Worm (Caenorhabditis elegans) whole organism, early embryonic: Measurements from ENCODE around the gene F11D5.6.

Experiments
- B0310.2 ChIP-seq: sonication (generic microtip); optimal IDR thresholded peaks from 2 replicates; lab custom pipeline; 2016; ENCODE audit warnings: mild to moderate bottlenecking, missing genetic modification characterization, missing compliant biosample characterization
- F13C5.2 ChIP-seq: sonication (generic microtip); optimal IDR thresholded peaks from 2 replicates; lab custom pipeline; 2017; ENCODE audit warnings: mild to moderate bottlenecking, missing genetic modification characterization, inconsistent platforms, missing compliant biosample characterization
- aly-1 ChIP-seq: sonication (generic microtip); optimal IDR thresholded peaks from 2 replicates; lab custom pipeline; 2016; ENCODE audit warnings: missing genetic modification characterization, missing compliant biosample characterization
- ama-1 ChIP-seq: fragments of 150-350 bp; optimal IDR thresholded peaks from 2 replicates; lab custom pipeline; 2014
- ceh-13 ChIP-seq: fragments of 200-800 bp; sonication (Bioruptor generic); optimal IDR thresholded peaks from 2 replicates; lab custom pipeline; 2018; ENCODE audit warnings: mild to moderate bottlenecking, missing genetic modification characterization, missing compliant biosample characterization
- ceh-36 ChIP-seq: sonication (generic microtip); optimal IDR thresholded peaks from 2 replicates; lab custom pipeline; 2016; ENCODE audit warnings: missing genetic modification characterization, inconsistent platforms, missing compliant biosample characterization
- ets-7 ChIP-seq: sonication (generic microtip); optimal IDR thresholded peaks from 2 replicates; lab custom pipeline; 2016; ENCODE audit warnings: missing genotype, missing genetic modification characterization, missing compliant biosample characterization
- flt-1 ChIP-seq: fragments of 200-800 bp; sonication (Bioruptor generic); IDR thresholded peaks from 2 replicates; pipeline ENCODE4 v1.3.6; 2022; ENCODE audit warnings: missing genetic modification characterization, missing compliant biosample characterization
- hmbx-1 ChIP-seq: sonication (generic microtip); optimal IDR thresholded peaks from 2 replicates; lab custom pipeline; 2016; ENCODE audit warnings: mild to moderate bottlenecking, missing genetic modification characterization, missing compliant biosample characterization
- hmg-4 ChIP-seq: fragments of 200-800 bp; sonication (Bioruptor generic); optimal IDR thresholded peaks from 2 replicates; lab custom pipeline; 2018; ENCODE audit warnings: mild to moderate bottlenecking, missing genetic modification characterization, missing compliant biosample characterization
- hnd-1 ChIP-seq: sonication (generic microtip); optimal IDR thresholded peaks from 2 replicates; lab custom pipeline; 2016; ENCODE audit warnings: missing genetic modification characterization, missing compliant biosample characterization
- pes-1 ChIP-seq: fragments of 200-800 bp; sonication (Bioruptor generic); IDR thresholded peaks from 2 replicates; pipeline ENCODE4 v1.3.6; 2022; ENCODE audit warnings: missing genetic modification reagents, missing genetic modification characterization, missing compliant biosample characterization
- scrt-1 ChIP-seq: fragments of 200-800 bp; sonication (Bioruptor generic); IDR thresholded peaks from 2 replicates; pipeline ENCODE4 v1.3.6; 2022; ENCODE audit warnings: missing genetic modification characterization, missing compliant biosample characterization
- sea-1 ChIP-seq: fragments of 200-800 bp; sonication (Bioruptor generic); conservative IDR thresholded peaks from 2 replicates; pipeline ENCODE4 v1.3.6; 2022; ENCODE audit warnings: missing genetic modification characterization, missing compliant biosample characterization
- tbx-11 ChIP-seq: fragments of 200-800 bp; sonication (Bioruptor generic); IDR thresholded peaks from 2 replicates; pipeline ENCODE4 v1.3.6; 2022; ENCODE audit warnings: missing genetic modification characterization, missing compliant biosample characterization
- tbx-37 ChIP-seq: fragments of 200-800 bp; sonication (Bioruptor generic); conservative IDR thresholded peaks from 2 replicates; pipeline ENCODE4 v1.3.6; 2022; ENCODE audit warnings: missing genetic modification reagents, missing genetic modification characterization, missing compliant biosample characterization
- tra-4 ChIP-seq: sonication (generic microtip); optimal IDR thresholded peaks from 2 replicates; lab custom pipeline; 2017; ENCODE audit warnings: missing genetic modification characterization, missing compliant biosample characterization

F11D5.6 gene

DNA sequence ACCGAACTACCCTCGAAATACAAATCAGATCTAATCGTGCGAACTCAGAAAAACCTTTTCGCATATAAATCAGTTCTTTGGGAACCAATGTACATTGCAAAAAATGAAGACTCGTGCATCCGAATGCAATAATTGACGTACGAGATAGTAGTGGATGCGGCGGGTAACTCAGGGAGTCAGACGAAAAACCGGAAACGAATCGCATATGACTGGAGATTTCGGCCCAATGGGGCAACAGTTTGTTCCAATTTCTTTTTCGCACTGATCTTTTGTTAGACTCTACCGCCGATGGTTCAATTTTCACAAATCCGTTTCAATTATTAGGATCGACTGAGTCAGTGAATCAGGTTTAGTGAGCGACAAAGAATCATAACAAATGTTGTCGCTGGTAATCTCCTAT, 40.7 kb upstream of the F11D5.6 start:
- TF ChIP-seq tbx-37: no peak
- TF ChIP-seq aly-1 (tag; lab: Kevin White, UChicago): no peak
- TF ChIP-seq tbx-11 (GFP tag; lab: Robert Waterston, UW): no peak
- TF ChIP-seq B0310.2 (tag; lab: Kevin White, UChicago): no peak
- no peak for TF ChIP-seq hmg-4 (GFP tag; lab: Kevin White, UChicago)
- TF ChIP-seq hnd-1: no peak
- no peak for TF ChIP-seq ceh-36
- no peak for TF ChIP-seq ama-1 (lab: Kevin White, UChicago)
- no peak for TF ChIP-seq hmbx-1
- no peak for TF ChIP-seq tra-4
- no peak for TF ChIP-seq flt-1 (GFP tag; lab: Robert Waterston, UW)
- no peak for TF ChIP-seq F13C5.2 (tag; lab: Kevin White, UChicago)
- no peak for TF ChIP-seq scrt-1 (GFP tag; lab: Robert Waterston, UW)
- TF ChIP-seq sea-1 (GFP tag; lab: Robert Waterston, UW): no peak
- TF ChIP-seq pes-1 (GFP tag; lab: Robert Waterston, UW): no peak

DNA sequence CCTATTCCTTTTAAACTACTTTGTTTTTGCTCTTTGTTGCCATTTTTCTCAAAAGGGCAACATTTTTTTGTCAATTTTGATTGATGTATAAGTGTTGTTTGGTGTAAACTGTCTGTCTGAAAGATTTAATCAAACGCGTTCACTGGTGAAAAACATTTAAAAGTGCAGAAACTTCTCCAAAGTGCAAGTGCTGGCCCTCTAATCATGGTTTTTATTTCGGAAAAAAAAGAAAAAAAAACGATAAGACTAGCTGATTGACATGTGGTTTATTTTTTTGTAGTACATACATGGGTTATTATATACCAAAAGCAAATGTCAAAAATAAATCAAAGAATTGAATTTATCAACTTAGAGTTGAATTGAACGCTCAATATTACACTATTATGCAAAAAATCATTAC, 36.3 kb upstream of the F11D5.6 start, which contains the start of gene dhs-26:
Gene dhs-26 (minus strand): TSS at position 116 of the 400 bp plus-strand sequence.
- TF ChIP-seq ets-7 (no peak), aly-1 (tag; lab: Kevin White, UChicago) (no peak), tra-4 (no peak), tbx-37 (no peak), ama-1 (lab: Kevin White, UChicago) (no peak), F13C5.2 (tag; lab: Kevin White, UChicago) (no peak), pes-1 (GFP tag; lab: Robert Waterston, UW) (no peak), flt-1 (GFP tag; lab: Robert Waterston, UW) (no peak), hmg-4 (GFP tag; lab: Kevin White, UChicago) (no peak), tbx-11 (GFP tag; lab: Robert Waterston, UW) (no peak), B0310.2 (tag; lab: Kevin White, UChicago) (no peak), sea-1 (GFP tag; lab: Robert Waterston, UW) (no peak), scrt-1 (GFP tag; lab: Robert Waterston, UW) (no peak), ceh-13 (GFP tag; lab: Kevin White, UChicago) (no peak), hnd-1 (no peak), ceh-36 (no peak), hmbx-1 (no peak)

DNA sequence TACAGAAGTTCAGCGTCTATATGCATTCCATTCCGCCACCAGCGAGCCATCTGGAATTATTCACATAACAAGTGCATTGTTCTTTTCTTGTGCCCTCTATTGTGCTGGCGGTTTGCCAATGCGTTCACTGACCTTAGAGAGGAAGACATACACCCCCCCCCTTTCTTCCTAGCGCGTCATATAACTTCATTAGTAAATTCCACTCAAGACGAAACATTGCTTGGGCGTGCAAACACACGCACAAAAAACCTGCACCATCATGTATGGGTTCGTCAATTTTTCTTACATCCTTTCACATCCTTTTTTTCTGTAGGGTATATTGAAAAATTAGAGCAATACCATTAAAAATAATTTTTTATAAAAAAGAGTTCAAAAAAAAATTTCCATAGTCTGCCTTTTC, 25.5 kb upstream of the F11D5.6 start, which contains the start of gene ZK816.1:
Gene ZK816.1 (plus strand): TSS at position 187 of the 400 bp plus-strand sequence.
- TF ChIP-seq F13C5.2 (tag; lab: Kevin White, UChicago): no peak

DNA sequence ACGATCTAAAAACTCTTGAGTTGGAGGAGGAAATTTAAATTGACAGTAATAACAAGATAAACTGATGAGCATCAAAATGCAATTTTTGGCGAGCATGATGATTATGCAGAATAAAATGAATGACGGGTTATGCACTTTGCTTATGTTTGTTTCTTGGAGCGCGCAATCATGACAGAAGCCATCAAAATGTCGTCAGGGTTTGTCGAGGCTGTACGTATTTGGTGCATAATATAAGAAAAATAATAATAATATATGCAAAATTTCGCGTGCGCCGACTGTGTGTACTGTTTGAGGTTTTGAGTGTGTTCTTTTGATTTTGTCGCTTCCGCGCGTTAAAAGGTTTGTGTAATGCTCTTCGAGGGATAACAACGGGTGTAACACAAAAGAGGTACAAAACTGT, 24.2 kb upstream of the F11D5.6 start, which contains the start of gene nspg-4:
Gene nspg-4 (minus strand): TSS at position 101 of the 400 bp plus-strand sequence.
- TF ChIP-seq F13C5.2 (tag; lab: Kevin White, UChicago): no peak
- no peak for TF ChIP-seq tbx-37
- no peak for TF ChIP-seq hnd-1
- no peak for TF ChIP-seq hmbx-1
- TF ChIP-seq aly-1 (tag; lab: Kevin White, UChicago): no peak
- no peak for TF ChIP-seq flt-1 (GFP tag; lab: Robert Waterston, UW)
- no peak for TF ChIP-seq ceh-13 (GFP tag; lab: Kevin White, UChicago)
- TF ChIP-seq ama-1 (lab: Kevin White, UChicago): no peak
- TF ChIP-seq sea-1 (GFP tag; lab: Robert Waterston, UW): no peak
- TF ChIP-seq hmg-4 (GFP tag; lab: Kevin White, UChicago): no peak
- no peak for TF ChIP-seq scrt-1 (GFP tag; lab: Robert Waterston, UW)
- TF ChIP-seq tbx-11 (GFP tag; lab: Robert Waterston, UW): no peak
- no peak for TF ChIP-seq tra-4
- TF ChIP-seq B0310.2 (tag; lab: Kevin White, UChicago): no peak

DNA sequence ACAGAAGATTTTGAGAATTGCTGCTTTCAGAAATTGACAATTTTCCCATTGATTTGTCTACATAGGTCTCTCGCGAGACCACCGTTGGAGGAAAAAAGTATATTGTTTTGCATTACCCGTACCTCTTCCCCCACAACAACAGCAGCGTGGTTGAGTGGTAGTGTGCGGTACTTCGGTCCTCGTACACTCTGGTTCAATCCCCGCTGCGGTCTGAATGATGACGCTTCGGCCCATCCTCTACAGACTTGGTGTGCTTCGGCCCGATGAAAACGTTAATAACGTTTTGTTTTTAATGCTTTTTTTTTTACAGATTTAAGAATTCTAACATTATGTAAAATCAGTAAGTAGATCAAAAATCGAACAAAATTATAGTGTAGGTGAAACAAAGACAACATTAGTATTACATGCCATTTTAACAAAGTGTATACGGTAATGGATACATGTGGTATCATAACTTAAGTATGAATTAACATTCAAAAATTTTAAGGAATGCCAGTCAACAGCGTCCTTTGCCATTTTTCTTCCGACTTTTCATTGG, 21.9 kb upstream of the F11D5.6 start, which contains the start of gene ZK816.3:
Gene ZK816.3 (plus strand): TSS at position 488 of the 538 bp plus-strand sequence.
- TF ChIP-seq B0310.2 (tag; lab: Kevin White, UChicago) (peak; percentile 69), hmg-4 (GFP tag; lab: Kevin White, UChicago) (peak; percentile 83), tbx-11 (GFP tag; lab: Robert Waterston, UW) (peak; percentile 89), ceh-36 (peak; percentile 83), hnd-1 (peak; percentile 60), tbx-37 (peak; percentile 72), ets-7 (peak; percentile 41), tra-4 (peak; percentile 29), hmbx-1 (peak; percentile 23), F13C5.2 (tag; lab: Kevin White, UChicago) (peak; percentile 74), ama-1 (lab: Kevin White, UChicago) (no peak), ceh-13 (GFP tag; lab: Kevin White, UChicago) (peak; percentile 68), pes-1 (GFP tag; lab: Robert Waterston, UW) (peak; percentile 89), sea-1 (GFP tag; lab: Robert Waterston, UW) (peak; percentile 90), flt-1 (GFP tag; lab: Robert Waterston, UW) (peak; percentile 87), aly-1 (tag; lab: Kevin White, UChicago) (peak; percentile 82), scrt-1 (GFP tag; lab: Robert Waterston, UW) (peak; percentile 91)

DNA sequence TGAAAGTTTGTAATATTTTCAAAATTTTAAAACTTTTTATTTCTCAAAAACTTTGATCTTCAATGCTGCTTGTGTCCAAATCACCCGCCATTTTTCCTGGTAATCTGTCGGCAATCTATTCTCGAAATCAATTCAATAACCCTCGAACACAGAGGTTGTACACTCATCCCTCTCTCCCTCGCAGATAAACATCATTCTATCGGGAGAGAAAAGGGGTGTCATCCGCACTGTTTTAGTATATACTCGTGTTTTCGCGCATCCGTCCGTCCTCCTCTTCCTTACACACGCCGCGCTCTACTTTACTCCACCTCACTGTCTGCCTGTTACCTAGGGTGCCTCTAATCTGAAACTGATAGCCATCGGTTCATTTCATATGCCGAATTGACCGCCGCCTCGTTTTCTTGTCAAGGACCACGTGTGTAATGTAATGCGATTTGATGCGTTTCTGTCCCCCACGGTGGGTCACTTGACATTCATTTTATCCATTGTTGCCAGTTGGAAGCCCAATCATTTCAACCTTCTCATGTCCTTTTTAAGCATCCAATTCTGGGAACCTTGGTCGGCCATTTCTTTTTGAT, 17.6 kb upstream of the F11D5.6 start:
- TF ChIP-seq aly-1 (tag; lab: Kevin White, UChicago) (no peak), flt-1 (GFP tag; lab: Robert Waterston, UW) (no peak), F13C5.2 (tag; lab: Kevin White, UChicago) (no peak), hnd-1 (no peak), hmg-4 (GFP tag; lab: Kevin White, UChicago) (no peak), ceh-13 (GFP tag; lab: Kevin White, UChicago) (no peak), B0310.2 (tag; lab: Kevin White, UChicago) (no peak), scrt-1 (GFP tag; lab: Robert Waterston, UW) (no peak), ets-7 (no peak), ama-1 (lab: Kevin White, UChicago) (no peak), tbx-37 (no peak), tbx-11 (GFP tag; lab: Robert Waterston, UW) (no peak), sea-1 (GFP tag; lab: Robert Waterston, UW) (no peak), tra-4 (no peak), hmbx-1 (no peak), ceh-36 (no peak), pes-1 (GFP tag; lab: Robert Waterston, UW) (no peak)
